Fruit fly (Drosophila melanogaster) whole organism, embryonic: Measurements from ENCODE around the gene ND-24L.

Experiments used
- Asciz ChIP-seq: fragments of 200-800 bp; sonication (Bioruptor generic); optimal IDR thresholded peaks from 2 replicates; lab custom pipeline; 2017; ENCODE audit warnings: missing biosample characterization, mild to moderate bottlenecking, missing genetic modification characterization, missing genetic modification reagents
- Bdp1 ChIP-seq: fragments of 200-800 bp; sonication (Bioruptor generic); optimal IDR thresholded peaks from 3 replicates; lab custom pipeline; 2016; ENCODE audit warnings: missing biosample characterization, missing genetic modification characterization
- CG10274 ChIP-seq: fragments of 200-800 bp; sonication (Bioruptor generic); optimal IDR thresholded peaks from 3 replicates; lab custom pipeline; 2017; ENCODE audit warnings: missing biosample characterization, mild to moderate bottlenecking, missing genetic modification characterization
- CG12071 ChIP-seq: fragments of 200-800 bp; sonication (Bioruptor generic); optimal IDR thresholded peaks from 3 replicates; lab custom pipeline; 2018; ENCODE audit warnings: missing biosample characterization, mild to moderate bottlenecking, missing genetic modification characterization
- CG13287 ChIP-seq: fragments of 200-800 bp; sonication (Bioruptor generic); IDR thresholded peaks from 2 replicates; pipeline ENCODE4 v1.3.6; 2022; ENCODE audit warnings: missing biosample characterization, missing genetic modification characterization; ENCODE audit not compliant: partially characterized antibody
- CG1603 ChIP-seq: fragments of 200-800 bp; sonication (Bioruptor generic); optimal IDR thresholded peaks from 2 replicates; lab custom pipeline; 2019; ENCODE audit warnings: missing biosample characterization, mild to moderate bottlenecking, missing genetic modification characterization, moderate library complexity
- CG17802 ChIP-seq: fragments of 200-800 bp; sonication (Bioruptor generic); optimal IDR thresholded peaks from 2 replicates; lab custom pipeline; 2018; ENCODE audit warnings: missing biosample characterization, mild to moderate bottlenecking, missing genetic modification characterization, moderate library complexity
- CG17829 ChIP-seq: fragments of 200-800 bp; optimal IDR thresholded peaks from 2 replicates; lab custom pipeline; 2019; ENCODE audit warnings: missing biosample characterization, mild to moderate bottlenecking, missing genetic modification characterization, moderate library complexity
- CG2712 ChIP-seq: fragments of 200-800 bp; optimal IDR thresholded peaks from 3 replicates; lab custom pipeline; 2019; ENCODE audit warnings: missing biosample characterization, mild to moderate bottlenecking, missing genetic modification characterization, moderate library complexity
- CG34422 ChIP-seq: fragments of 200-800 bp; sonication (Bioruptor generic); IDR thresholded peaks from 3 replicates; pipeline ENCODE4 v1.3.6; 2022; ENCODE audit warnings: missing biosample characterization, missing genetic modification characterization
- CG3995 ChIP-seq: fragments of 200-800 bp; sonication (Bioruptor generic); optimal IDR thresholded peaks from 3 replicates; lab custom pipeline; 2016; ENCODE audit warnings: missing biosample characterization, missing genetic modification characterization
- CG4404 ChIP-seq: fragments of 200-800 bp; sonication (Bioruptor generic); IDR thresholded peaks from 2 replicates; pipeline ENCODE4 v1.3.6; 2022; ENCODE audit warnings: missing biosample characterization, missing genetic modification characterization
- CG5953 ChIP-seq: fragments of 200-800 bp; sonication (Bioruptor generic); IDR thresholded peaks from 2 replicates; pipeline ENCODE4 v1.3.6; 2022; ENCODE audit warnings: missing biosample characterization, missing genetic modification characterization
- CG7745 ChIP-seq: fragments of 200-800 bp; sonication (Bioruptor generic); optimal IDR thresholded peaks from 2 replicates; lab custom pipeline; 2018; ENCODE audit warnings: missing biosample characterization, mild to moderate bottlenecking, missing genetic modification characterization, moderate library complexity
- CG8924 ChIP-seq: fragments of 200-800 bp; optimal IDR thresholded peaks from 3 replicates; lab custom pipeline; 2019; ENCODE audit warnings: missing biosample characterization, mild to moderate bottlenecking, missing genetic modification characterization, moderate library complexity
- CG9797 ChIP-seq: fragments of 200-800 bp; sonication (Bioruptor generic); optimal IDR thresholded peaks from 3 replicates; lab custom pipeline; 2018; ENCODE audit warnings: missing biosample characterization, mild to moderate bottlenecking, missing genetic modification characterization
- Dip2 ChIP-seq: fragments of 200-800 bp; sonication (Bioruptor generic); IDR thresholded peaks from 2 replicates; pipeline ENCODE4 v1.3.6; 2022; ENCODE audit warnings: missing biosample characterization, missing genetic modification characterization
- Drgx ChIP-seq: fragments of 200-800 bp; sonication (Bioruptor generic); IDR thresholded peaks from 2 replicates; pipeline ENCODE4 v1.3.6; 2022; ENCODE audit warnings: missing biosample characterization, missing genetic modification characterization
- E2f1 ChIP-seq: fragments of 200-800 bp; sonication (Bioruptor generic); IDR thresholded peaks from 2 replicates; pipeline ENCODE4 v1.3.6; 2022; ENCODE audit warnings: missing biosample characterization, missing genetic modification characterization
- Elba2 ChIP-seq: fragments of 200-800 bp; sonication (Bioruptor generic); optimal IDR thresholded peaks from 3 replicates; lab custom pipeline; 2016; ENCODE audit warnings: missing biosample characterization, missing genetic modification characterization
- Ets97D ChIP-seq: fragments of 200-800 bp; sonication (Bioruptor generic); optimal IDR thresholded peaks from 3 replicates; lab custom pipeline; 2016; ENCODE audit warnings: missing biosample characterization, missing genetic modification characterization
- H2.0 ChIP-seq: fragments of 200-800 bp; sonication (Bioruptor generic); IDR thresholded peaks from 2 replicates; pipeline ENCODE4 v1.3.6; 2022; ENCODE audit warnings: missing biosample characterization, missing genetic modification characterization
- Hmr ChIP-seq: fragments of 200-800 bp; sonication (Bioruptor generic); optimal IDR thresholded peaks from 3 replicates; lab custom pipeline; 2017; ENCODE audit warnings: mild to moderate bottlenecking, missing biosample characterization, missing genetic modification reagents, missing genetic modification characterization
- Opbp ChIP-seq: fragments of 200-800 bp; sonication (Bioruptor generic); IDR thresholded peaks from 3 replicates; pipeline ENCODE4 v1.3.6; 2022; ENCODE audit warnings: missing biosample characterization, missing genetic modification characterization; ENCODE audit not compliant: partially characterized antibody
- Rfx ChIP-seq: fragments of 200-800 bp; sonication (Bioruptor generic); IDR thresholded peaks from 2 replicates; pipeline ENCODE4 v1.3.6; 2022; ENCODE audit warnings: missing biosample characterization, missing genetic modification characterization
- bcd ChIP-seq: fragments of 200-800 bp; sonication (Bioruptor generic); optimal IDR thresholded peaks from 2 replicates; lab custom pipeline; 2017; ENCODE audit warnings: missing biosample characterization, mild to moderate bottlenecking, missing genetic modification characterization
- chinmo ChIP-seq: fragments of 200-800 bp; sonication (Bioruptor generic); IDR thresholded peaks from 4 replicates; pipeline ENCODE4 v1.3.6; 2022; ENCODE audit warnings: missing biosample characterization, missing genetic modification characterization; ENCODE audit not compliant: partially characterized antibody
- dati ChIP-seq: fragments of 200-800 bp; sonication (Bioruptor generic); IDR thresholded peaks from 2 replicates; pipeline ENCODE4 v1.3.6; 2022; ENCODE audit warnings: missing biosample characterization, missing genetic modification characterization
- dmrt11E ChIP-seq: fragments of 200-800 bp; sonication (Bioruptor generic); optimal IDR thresholded peaks from 3 replicates; lab custom pipeline; 2018; ENCODE audit warnings: missing biosample characterization, mild to moderate bottlenecking, missing genetic modification characterization, moderate library complexity
- dysf ChIP-seq: fragments of 200-800 bp; sonication (Bioruptor generic); IDR thresholded peaks from 3 replicates; pipeline ENCODE4 v1.3.6; 2022; ENCODE audit warnings: missing biosample characterization, missing genetic modification characterization
- gfzf ChIP-seq: fragments of 200-800 bp; sonication (Bioruptor generic); optimal IDR thresholded peaks from 2 replicates; lab custom pipeline; 2016; ENCODE audit warnings: missing biosample characterization, mild to moderate bottlenecking, missing genetic modification characterization, moderate library complexity
- grau ChIP-seq: fragments of 200-800 bp; optimal IDR thresholded peaks from 3 replicates; lab custom pipeline; 2019; ENCODE audit warnings: missing biosample characterization, mild to moderate bottlenecking, missing genetic modification characterization, moderate library complexity
- knrl ChIP-seq: fragments of 200-800 bp; sonication (Bioruptor generic); IDR thresholded peaks from 3 replicates; pipeline ENCODE4 v1.3.6; 2022; ENCODE audit warnings: missing biosample characterization, missing genetic modification characterization; ENCODE audit not compliant: partially characterized antibody
- lola ChIP-seq, 3 experiments: fragments of >200 bp in 2 of 3; fragments of 200-800 bp in 1 of 3; sonication (Bioruptor generic) in 1 of 3; optimal IDR thresholded peaks; 2 replicates each; lab custom pipeline; 2017 to 2019; ENCODE audit warnings: missing biosample characterization in 3 of 3, missing genetic modification characterization in 3 of 3, mild to moderate bottlenecking in 1 of 3, moderate library complexity in 1 of 3
- luna ChIP-seq: fragments of 200-800 bp; sonication (Bioruptor generic); optimal IDR thresholded peaks from 2 replicates; lab custom pipeline; 2016; ENCODE audit warnings: missing biosample characterization, missing genetic modification characterization
- nerfin-1 ChIP-seq: fragments of 200-800 bp; sonication (Bioruptor generic); optimal IDR thresholded peaks from 3 replicates; lab custom pipeline; 2019; ENCODE audit warnings: missing biosample characterization, mild to moderate bottlenecking, missing genetic modification characterization, moderate library complexity
- pho ChIP-seq: fragments of 200-800 bp; sonication (Bioruptor generic); optimal IDR thresholded peaks from 2 replicates; lab custom pipeline; 2016; ENCODE audit warnings: missing biosample characterization, missing genetic modification characterization
- row ChIP-seq: fragments of 200-800 bp; sonication (Bioruptor generic); IDR thresholded peaks from 3 replicates; pipeline ENCODE4 v1.3.6; 2022; ENCODE audit warnings: missing biosample characterization, missing genetic modification characterization
- schlank ChIP-seq: fragments of 200-800 bp; sonication (Bioruptor generic); optimal IDR thresholded peaks from 2 replicates; lab custom pipeline; 2018; ENCODE audit warnings: missing biosample characterization, mild to moderate bottlenecking, missing genetic modification characterization
- so ChIP-seq: fragments of 200-800 bp; sonication (Bioruptor generic); IDR thresholded peaks from 3 replicates; pipeline ENCODE4 v1.3.6; 2022; ENCODE audit warnings: missing biosample characterization, missing genetic modification characterization
- sob ChIP-seq: fragments of 200-800 bp; sonication (Bioruptor generic); IDR thresholded peaks from 2 replicates; pipeline ENCODE4 v1.3.6; 2022; ENCODE audit warnings: missing biosample characterization, missing genetic modification characterization
- tap ChIP-seq: fragments of 200-800 bp; optimal IDR thresholded peaks from 3 replicates; lab custom pipeline; 2019; ENCODE audit warnings: missing biosample characterization, mild to moderate bottlenecking, missing genetic modification characterization, moderate library complexity
- ttk ChIP-seq: fragments of 200-800 bp; sonication (Bioruptor generic); IDR thresholded peaks from 2 replicates; pipeline ENCODE4 v2.1.2; 2022; ENCODE audit warnings: missing biosample characterization, missing genetic modification characterization
- unc-4 ChIP-seq: fragments of 200-800 bp; sonication (Bioruptor generic); IDR thresholded peaks from 2 replicates; pipeline ENCODE4 v1.3.6; 2022; ENCODE audit warnings: missing biosample characterization, missing genetic modification characterization; ENCODE audit not compliant: partially characterized antibody
- unpg ChIP-seq: fragments of 200-800 bp; sonication (Bioruptor generic); optimal IDR thresholded peaks from 3 replicates; lab custom pipeline; 2018; ENCODE audit warnings: missing biosample characterization, mild to moderate bottlenecking, missing genetic modification characterization, moderate library complexity
- wek ChIP-seq: fragments of 200-800 bp; sonication (Bioruptor generic); optimal IDR thresholded peaks from 3 replicates; lab custom pipeline; 2018; ENCODE audit warnings: missing biosample characterization, mild to moderate bottlenecking, missing genetic modification characterization, moderate library complexity

The ND-24L gene

dm6 chr3L:17339122-17339521 lies 18.5 kb upstream of the ND-24L start, which contains the start of gene CG6479 (continued):
- 0 out of 3 replicates have a peak, but pooled peaks have one; percentile 68 for TF ChIP-seq Opbp
- no peak for TF ChIP-seq tap
- peak; percentile 66 for TF ChIP-seq CG9797 (GFP tag; lab: Kevin White, UChicago)
- TF ChIP-seq luna (GFP tag; lab: Kevin White, UChicago) = no peak
- no peak for TF ChIP-seq Rfx (GFP tag; lab: Robert Waterston, UW)
- TF ChIP-seq knrl (GFP tag; lab: Robert Waterston, UW) = peak; percentile 70
- no peak for TF ChIP-seq Drgx (GFP tag; lab: Robert Waterston, UW)
- no peak for TF ChIP-seq Dip2 (GFP tag; lab: Robert Waterston, UW)
- peak; percentile 36; the same call in 1 of the 3 replicates for TF ChIP-seq row
- TF ChIP-seq schlank = no peak
- TF ChIP-seq pho (GFP tag; lab: Kevin White, UChicago) = no peak
- no peak for TF ChIP-seq so (GFP tag; lab: Robert Waterston, UW)
- peak; percentile 28 for TF ChIP-seq Bdp1
- peak; percentile 20 for TF ChIP-seq CG17829 (tag; lab: Kevin White, UChicago)
- peak; percentile 24 for TF ChIP-seq CG2712
- TF ChIP-seq Asciz (GFP tag; lab: Kevin White, UChicago) = no peak
- TF ChIP-seq CG7745 (tag; lab: Kevin White, UChicago) = no peak
- TF ChIP-seq CG17802 (tag; lab: Kevin White, UChicago) = no peak
- peak; percentile 65; the same call in 1 of the 2 replicates for TF ChIP-seq CG13287 (GFP tag; lab: Robert Waterston, UW)
- no peak for TF ChIP-seq wek
- no peak for TF ChIP-seq CG10274 (GFP tag; lab: Kevin White, UChicago)
- TF ChIP-seq Ets97D (GFP tag; lab: Kevin White, UChicago) = peak; percentile 40
- TF ChIP-seq nerfin-1 (tag; lab: Kevin White, UChicago) = no peak
- TF ChIP-seq CG12071 (GFP tag; lab: Kevin White, UChicago) = no peak
- TF ChIP-seq bcd (GFP tag; lab: Kevin White, UChicago) = peak; percentile 3
- TF ChIP-seq dati (GFP tag; lab: Robert Waterston, UW) = no peak
- peak; percentile 93 for TF ChIP-seq gfzf (GFP tag; lab: Kevin White, UChicago)
- TF ChIP-seq sob (GFP tag; lab: Robert Waterston, UW) = no peak
- TF ChIP-seq Elba2 = no peak
- TF ChIP-seq unpg = no peak
- no peak for TF ChIP-seq ttk (GFP tag; lab: Robert Waterston, UW)
- TF ChIP-seq CG3995 (GFP tag; lab: Kevin White, UChicago) = peak; percentile 19
- TF ChIP-seq dmrt11E (tag; lab: Kevin White, UChicago) = no peak
- TF ChIP-seq unc-4 = peak; percentile 47; the same call in 1 of the 2 replicates
- no peak for TF ChIP-seq lola (GFP tag; optimal IDR thresholded peaks at IDR 0.05; lab: Kevin White, UChicago)
- 0 out of 3 replicates have a peak, but pooled peaks have one; percentile 15 for TF ChIP-seq CG34422
- no peak for TF ChIP-seq dysf (GFP tag; lab: Robert Waterston, UW)
- no peak for TF ChIP-seq CG8924 (tag; lab: Kevin White, UChicago)
- TF ChIP-seq H2.0 (GFP tag; lab: Robert Waterston, UW) = no peak
- peak; percentile 60 for TF ChIP-seq CG1603 (tag; lab: Kevin White, UChicago)
- TF ChIP-seq CG5953 (GFP tag; lab: Robert Waterston, UW) = no peak
- no peak for TF ChIP-seq grau (tag; lab: Kevin White, UChicago)
- TF ChIP-seq CG4404 (GFP tag; lab: Robert Waterston, UW) = no peak
- peak; percentile 15; the same call in 1 of the 2 replicates for TF ChIP-seq E2f1 (GFP tag; lab: Robert Waterston, UW)
- TF ChIP-seq chinmo = no peak
- TF ChIP-seq Hmr (GFP tag; lab: Kevin White, UChicago) = peak; percentile 36
